Fruit fly (Drosophila melanogaster) whole organism: ENCODE measurements around the gene CG10730.

Source experiments
- CG8478 ChIP-seq: fragments of >200 bp; optimal IDR thresholded peaks from 2 replicates; lab custom pipeline; 2018; ENCODE audit warnings: inconsistent platforms
- Dll ChIP-seq: fragments of >200 bp; optimal IDR thresholded peaks from 2 replicates; lab custom pipeline; 2017
- EcR ChIP-seq, 2 experiments: fragments of >200 bp; optimal IDR thresholded peaks; 2 replicates each; lab custom pipeline; 2017; ENCODE audit warnings: missing biosample characterization in 2 of 2, missing genetic modification characterization in 2 of 2, missing genetic modification reagents in 2 of 2
- pan ChIP-seq: fragments of >200 bp; optimal IDR thresholded peaks from 2 replicates; lab custom pipeline; 2017
- psq ChIP-seq: fragments of >200 bp; optimal IDR thresholded peaks from 2 replicates; lab custom pipeline; 2017
- usp ChIP-seq: fragments of >200 bp; optimal IDR thresholded peaks from 2 replicates; lab custom pipeline; 2017; ENCODE audit warnings: missing biosample characterization, missing genetic modification characterization, mixed read lengths

The CG10730 gene

dm6 chr2L:20086295-20087096 lies 14.5 kb upstream of the CG10730 start:
- TF ChIP-seq CG8478 (lab: Kevin White, UChicago) (no peak), psq (no peak), Dll (lab: Kevin White, UChicago) (no peak), pan (lab: Kevin White, UChicago) (no peak), EcR (GFP tag; optimal IDR thresholded peaks at IDR 0.05; lab: Kevin White, UChicago) (no peak), usp (GFP tag; lab: Kevin White, UChicago) (no peak)

DNA sequence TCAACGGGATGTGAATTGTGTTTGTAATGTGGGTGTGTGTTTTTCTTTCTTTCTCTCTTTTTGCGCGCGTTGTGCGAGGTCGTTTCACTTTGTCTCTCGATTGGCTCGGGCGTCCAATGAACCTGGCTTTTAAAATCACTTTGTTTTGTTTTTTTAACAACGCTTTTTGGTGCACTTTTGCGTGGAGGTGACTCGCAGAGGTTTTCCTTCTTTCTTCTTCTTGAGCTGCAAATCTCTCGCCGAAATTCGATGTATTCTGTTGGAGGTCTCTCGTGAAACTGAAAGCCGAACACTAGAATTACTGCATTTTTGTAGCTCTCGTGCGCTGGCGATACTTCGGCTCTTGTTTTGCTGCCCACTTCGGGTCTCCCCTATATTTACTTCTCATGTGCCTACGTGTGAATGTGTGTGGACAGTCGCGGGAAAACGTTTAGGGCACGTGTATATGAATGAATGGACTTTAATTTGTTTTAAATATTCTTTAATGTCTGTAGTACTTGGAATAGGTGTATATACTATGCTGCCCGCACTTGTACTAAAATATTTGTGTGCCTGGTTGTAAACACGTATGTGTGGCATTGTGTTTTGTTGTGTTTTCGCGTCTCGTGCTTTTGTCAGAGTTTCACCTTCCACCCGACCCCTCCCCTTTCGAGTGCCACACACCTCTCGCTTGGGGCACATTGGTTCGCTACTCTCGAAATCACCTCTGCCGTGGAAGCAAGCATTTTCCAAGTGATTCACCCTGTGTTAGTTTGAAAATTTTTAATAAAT lies 13.0 kb upstream of the CG10730 start, which contains the start of gene fok:
TSS of gene fok (minus strand) at position 286 of the 771 bp plus-strand sequence.
- TF ChIP-seq pan (lab: Kevin White, UChicago) = no peak
- no peak for TF ChIP-seq psq
- no peak for TF ChIP-seq Dll (lab: Kevin White, UChicago)
- no peak for TF ChIP-seq usp (GFP tag; lab: Kevin White, UChicago)
- no peak for TF ChIP-seq EcR (GFP tag; optimal IDR thresholded peaks at IDR 0.05; lab: Kevin White, UChicago)
- no peak for TF ChIP-seq CG8478 (lab: Kevin White, UChicago)

- no peak for TF ChIP-seq Dll (lab: Kevin White, UChicago)
- TF ChIP-seq EcR (GFP tag; optimal IDR thresholded peaks at IDR 0.05; lab: Kevin White, UChicago) = peak; percentile 8 to 25
These were observed 12.2 kb upstream of the CG10730 start for dm6 chr2L:20084068-20084651.

DNA sequence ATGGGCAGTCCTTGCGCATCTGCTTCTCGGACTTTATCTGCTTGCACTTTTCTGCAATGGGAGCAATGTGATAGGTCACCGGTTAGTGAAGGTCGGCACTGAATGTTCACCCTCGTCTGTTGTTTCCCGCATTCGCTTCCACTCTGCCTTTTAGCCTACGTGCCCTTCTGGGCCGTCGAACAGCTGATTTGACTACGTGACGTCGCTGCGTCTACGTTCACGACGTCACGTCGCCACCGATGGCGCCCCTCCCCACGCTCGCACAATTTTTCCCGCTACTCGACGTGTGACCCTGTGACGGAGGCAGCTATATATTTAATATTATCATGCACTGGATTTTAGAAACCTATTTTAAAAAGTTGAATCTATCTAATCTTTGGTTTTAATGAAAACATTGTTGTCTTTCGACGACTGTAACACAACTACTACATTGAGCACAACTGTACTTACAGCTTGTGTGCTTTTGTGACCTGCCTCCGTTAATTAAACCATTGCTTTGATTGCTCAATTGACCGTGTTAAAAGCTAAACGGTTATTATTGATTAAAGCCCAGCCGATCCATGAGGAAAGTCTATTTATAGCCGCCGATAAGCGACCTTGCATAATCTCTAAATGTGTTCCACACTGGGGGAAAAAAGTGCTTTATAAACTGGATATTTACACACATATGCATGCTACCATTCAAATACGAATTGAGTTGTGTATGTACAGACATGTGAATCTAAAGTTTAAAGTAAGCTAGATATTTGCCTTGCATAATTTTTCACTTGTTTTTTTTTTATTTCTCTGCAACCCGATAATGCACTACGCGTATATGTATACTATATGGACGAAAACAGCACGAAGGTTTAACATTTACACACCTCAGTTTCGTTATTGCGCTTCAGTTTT lies 11.2 kb upstream of the CG10730 start:
- TF ChIP-seq EcR (GFP tag; optimal IDR thresholded peaks at IDR 0.05; lab: Kevin White, UChicago) (no peak), usp (GFP tag; lab: Kevin White, UChicago) (no peak), CG8478 (lab: Kevin White, UChicago) (no peak), Dll (lab: Kevin White, UChicago) (no peak), pan (lab: Kevin White, UChicago) (no peak), psq (no peak)

DNA sequence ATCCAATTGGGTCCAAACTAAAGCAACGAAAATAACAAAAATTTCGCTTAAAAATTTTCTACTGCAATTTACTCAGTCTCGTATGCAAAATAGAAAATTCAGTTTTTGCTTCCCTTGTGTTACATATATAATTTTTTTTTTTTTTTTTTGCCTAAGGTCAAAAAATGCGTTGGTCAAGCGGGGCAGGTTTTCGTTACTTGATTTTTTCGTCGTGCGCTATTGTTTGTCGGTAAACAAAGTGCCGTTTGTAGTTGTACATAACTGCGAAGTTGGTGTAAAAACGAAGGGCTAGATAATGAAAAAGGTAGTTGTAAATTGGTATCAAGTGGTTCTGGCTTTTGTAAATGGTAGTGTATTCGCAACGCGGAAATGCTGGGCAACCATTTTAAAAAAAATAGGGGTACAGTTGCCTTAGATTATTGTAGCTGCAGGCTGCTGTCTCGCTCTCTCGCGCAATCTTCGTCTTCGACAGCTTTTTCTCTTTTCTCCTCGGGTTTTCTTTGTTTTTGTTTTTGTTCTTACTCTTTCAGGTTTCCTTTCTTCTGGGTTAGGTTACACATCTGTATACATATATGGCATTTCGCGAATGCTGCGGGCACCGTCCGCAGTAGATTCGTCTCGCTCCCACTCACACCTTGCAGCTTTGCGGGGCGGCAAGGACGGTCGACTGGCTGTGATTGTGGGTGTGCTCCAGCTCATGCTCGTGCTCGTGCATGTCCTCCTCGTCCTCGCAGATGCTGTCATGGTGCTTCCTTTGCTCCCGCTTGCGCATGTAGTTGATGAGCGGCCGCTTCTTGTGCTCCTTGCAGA lies 10.4 kb upstream of the CG10730 start:
- TF ChIP-seq CG8478 (lab: Kevin White, UChicago) (no peak), psq (no peak), usp (GFP tag; lab: Kevin White, UChicago) (no peak), pan (lab: Kevin White, UChicago) (no peak), Dll (lab: Kevin White, UChicago) (no peak)

DNA sequence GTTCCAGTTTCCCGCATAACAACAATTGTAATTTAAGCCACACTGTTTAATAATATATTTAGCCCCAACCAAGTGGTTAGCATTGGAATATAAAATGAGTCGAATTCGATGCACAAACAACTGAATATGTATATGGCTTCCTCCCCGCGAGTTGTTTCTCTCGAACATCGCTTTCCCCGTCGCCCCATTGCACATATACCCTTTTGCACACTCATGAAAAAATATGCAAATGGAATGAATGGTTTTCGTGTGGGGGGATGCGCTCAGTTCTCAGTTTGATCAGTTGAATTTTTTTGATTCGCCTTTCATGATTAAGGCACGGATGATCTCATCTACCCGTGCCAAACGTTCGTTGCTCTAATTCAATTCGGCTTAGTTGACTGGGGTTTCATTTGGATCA lies 8.8 kb upstream of the CG10730 start:
- TF ChIP-seq CG8478 (lab: Kevin White, UChicago) (no peak), pan (lab: Kevin White, UChicago) (no peak), EcR (GFP tag; optimal IDR thresholded peaks at IDR 0.05; lab: Kevin White, UChicago) (no peak), Dll (lab: Kevin White, UChicago) (no peak), usp (GFP tag; lab: Kevin White, UChicago) (no peak), psq (no peak)

dm6 chr2L:20078880-20079279 lies 6.9 kb upstream of the CG10730 start:
- no peak for TF ChIP-seq pan (lab: Kevin White, UChicago)
- TF ChIP-seq CG8478 (lab: Kevin White, UChicago) = no peak

- TF ChIP-seq EcR (GFP tag; optimal IDR thresholded peaks at IDR 0.05; lab: Kevin White, UChicago) = no peak
- peak; percentile 23 for TF ChIP-seq pan (lab: Kevin White, UChicago)
- no peak for TF ChIP-seq Dll (lab: Kevin White, UChicago)
- no peak for TF ChIP-seq usp (GFP tag; lab: Kevin White, UChicago)
- TF ChIP-seq CG8478 (lab: Kevin White, UChicago) = no peak
These were observed 5.7 kb upstream of the CG10730 start for dm6 chr2L:20077423-20078401.

dm6 chr2L:20075234-20075803 lies 3.3 kb upstream of the CG10730 start, which contains the start of the genes pr and neb:
Gene pr, minus strand, starts transcription at chr2L:20075458.
Gene neb, plus strand, starts transcription at chr2L:20075757.
- TF ChIP-seq pan (lab: Kevin White, UChicago) (no peak), CG8478 (lab: Kevin White, UChicago) (no peak), usp (GFP tag; lab: Kevin White, UChicago) (no peak), Dll (lab: Kevin White, UChicago) (no peak), psq (no peak), EcR (GFP tag; optimal IDR thresholded peaks at IDR 0.05; lab: Kevin White, UChicago) (no peak)
